Worm (Caenorhabditis elegans): ENCODE results near the gene smg-4.

ce11 chrV:9744934-9745333 lies 32.6 kb downstream of the smg-4 start, which contains the start of gene F58E6.13:
- TF ChIP-seq B0310.2 (tag; optimal IDR thresholded peaks at IDR 0.05) (no peak), ceh-36 (tag; optimal IDR thresholded peaks at IDR 0.05) (no peak), hnd-1 (tag; optimal IDR thresholded peaks at IDR 0.05) (no peak), hmg-4 (GFP tag; optimal IDR thresholded peaks at IDR 0.05) (no peak), ama-1 (optimal IDR thresholded peaks at IDR 0.05) (no peak), hmbx-1 (tag; optimal IDR thresholded peaks at IDR 0.05) (no peak), flt-1 (GFP tag; IDR thresholded peaks at IDR 0.05) (no peak), tbx-37 (GFP tag; conservative IDR thresholded peaks at IDR 0.05) (no peak), tbx-11 (GFP tag; IDR thresholded peaks at IDR 0.05) (no peak), F13C5.2 (tag; optimal IDR thresholded peaks at IDR 0.05) (no peak)

Data from whole organism, early embryonic.